Fruit fly (Drosophila melanogaster): ENCODE data around the gene pnr.
A peak's percentile ranks its signal among the peaks of the same experiment; 100 is the strongest.

The pnr gene

DNA sequence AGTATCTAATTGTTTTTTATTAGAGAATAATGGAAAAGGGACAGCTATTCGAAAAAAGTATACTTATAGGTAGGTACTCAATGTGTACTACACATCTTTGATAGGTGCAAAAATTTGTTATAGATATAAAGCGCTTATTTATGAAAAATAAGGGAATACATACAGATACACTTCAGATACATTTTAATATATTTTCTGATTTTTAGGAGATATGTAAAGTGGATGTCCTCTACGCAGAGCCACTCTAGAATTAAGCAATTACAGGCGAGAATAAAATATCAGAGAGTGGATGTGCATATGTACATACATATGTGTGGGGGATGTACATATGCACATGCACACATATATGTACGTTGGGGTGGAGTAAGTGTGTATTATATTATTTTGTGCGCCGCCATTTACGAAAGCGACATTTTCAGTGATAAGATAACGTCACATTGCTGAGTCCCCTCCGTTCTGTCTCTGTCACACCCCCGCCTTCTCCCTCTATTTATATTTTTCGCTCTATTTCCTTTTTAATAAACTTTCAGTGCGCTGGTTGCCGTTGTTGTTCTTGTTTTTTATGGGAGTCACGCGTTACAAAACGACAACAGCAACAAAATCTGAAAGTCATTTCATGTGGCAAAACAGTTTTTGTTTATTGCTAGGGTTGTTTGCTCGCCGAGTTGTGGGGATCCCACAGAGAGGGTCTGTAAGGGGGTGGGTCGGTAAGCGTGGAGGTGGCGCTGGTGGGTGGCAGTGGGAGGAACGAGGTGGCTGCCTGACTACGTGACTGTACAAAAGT, 21.0 kb upstream of the pnr start:
- TF ChIP-seq noc (tag; optimal IDR thresholded peaks at IDR 0.05) = peak; percentile 86

- TF ChIP-seq noc (tag; optimal IDR thresholded peaks at IDR 0.05) = no peak
Observed at dm6 chr3R:16005943-16006342, 19.9 kb upstream of the pnr start.

DNA sequence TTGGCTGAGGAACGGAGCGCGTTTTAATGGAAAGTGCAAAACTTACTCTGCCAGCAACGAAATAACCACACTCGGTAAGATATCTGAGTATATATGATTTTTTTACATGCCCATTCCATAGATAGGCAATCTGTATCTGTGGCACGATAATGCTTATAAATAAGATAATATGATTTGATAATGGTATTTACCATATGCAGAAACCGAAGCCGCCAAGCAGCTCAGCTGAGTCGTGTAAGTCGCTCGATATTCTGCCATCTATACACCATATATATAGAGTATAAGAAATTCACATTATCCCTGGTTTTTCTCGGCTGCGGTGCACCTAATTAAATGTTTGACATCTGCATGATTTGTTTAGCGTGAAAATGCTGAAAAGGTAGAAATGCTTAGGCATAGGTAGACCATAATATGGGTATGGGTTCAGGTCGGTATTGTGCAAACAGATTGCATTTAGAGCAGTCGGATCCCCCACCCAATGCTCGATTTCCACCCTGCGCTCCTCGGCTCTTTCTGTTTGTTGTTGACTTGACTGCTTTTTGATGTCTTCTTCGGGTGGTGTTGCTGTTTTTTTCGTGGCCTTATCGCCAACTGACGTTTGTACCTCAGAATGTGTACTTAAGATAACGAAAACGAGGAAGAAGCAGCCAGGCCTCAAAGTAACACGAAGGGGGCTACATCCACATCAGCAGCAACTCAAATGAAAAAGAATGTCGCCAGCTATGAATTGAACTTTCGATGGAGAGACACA, 18.9 kb upstream of the pnr start:
- peak; percentile 2 for TF ChIP-seq noc (tag; optimal IDR thresholded peaks at IDR 0.05)

DNA sequence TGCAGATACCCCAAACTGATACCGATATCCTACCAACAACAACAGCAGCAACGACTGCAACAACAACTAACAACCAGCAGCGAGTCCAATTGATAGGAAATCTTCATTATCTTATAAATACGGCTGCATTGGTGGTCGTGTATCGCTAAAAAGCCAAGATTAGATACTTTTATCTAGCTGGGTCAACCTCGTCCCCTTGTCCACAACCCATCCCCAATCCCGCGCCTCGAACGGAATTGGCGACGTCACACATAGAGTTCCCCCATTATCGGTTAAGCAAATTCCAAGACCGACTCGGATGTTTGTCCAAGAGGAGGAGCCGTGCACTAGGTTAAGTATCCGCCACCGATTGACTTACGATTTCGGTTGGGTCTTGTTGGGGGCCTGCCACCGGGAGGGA, 17.6 kb upstream of the pnr start:
- no peak for TF ChIP-seq noc (tag; optimal IDR thresholded peaks at IDR 0.05)

DNA sequence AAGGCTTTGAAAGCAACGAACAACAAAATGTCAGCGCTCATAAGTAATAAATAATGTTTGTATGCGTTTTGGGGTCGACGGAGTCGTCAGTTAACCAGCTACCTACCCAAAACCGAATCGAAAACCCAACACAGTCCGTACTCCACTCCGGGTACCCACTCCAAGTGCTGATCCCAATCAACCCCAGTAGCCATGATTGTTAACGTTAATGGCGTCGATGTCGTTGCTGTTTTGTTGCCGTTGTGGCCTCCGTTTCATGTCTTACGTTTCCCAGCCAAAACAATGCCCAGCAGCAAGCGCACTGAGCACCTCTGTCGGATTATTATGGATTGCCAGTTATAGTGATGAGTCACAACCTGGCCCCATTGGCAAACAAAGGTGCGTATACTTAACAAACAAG, 16.8 kb upstream of the pnr start, which contains the start of gene GATAe:
Gene GATAe (plus strand): TSS at position 76 of the 400 bp plus-strand sequence.
- TF ChIP-seq noc (tag; optimal IDR thresholded peaks at IDR 0.05) = no peak

DNA sequence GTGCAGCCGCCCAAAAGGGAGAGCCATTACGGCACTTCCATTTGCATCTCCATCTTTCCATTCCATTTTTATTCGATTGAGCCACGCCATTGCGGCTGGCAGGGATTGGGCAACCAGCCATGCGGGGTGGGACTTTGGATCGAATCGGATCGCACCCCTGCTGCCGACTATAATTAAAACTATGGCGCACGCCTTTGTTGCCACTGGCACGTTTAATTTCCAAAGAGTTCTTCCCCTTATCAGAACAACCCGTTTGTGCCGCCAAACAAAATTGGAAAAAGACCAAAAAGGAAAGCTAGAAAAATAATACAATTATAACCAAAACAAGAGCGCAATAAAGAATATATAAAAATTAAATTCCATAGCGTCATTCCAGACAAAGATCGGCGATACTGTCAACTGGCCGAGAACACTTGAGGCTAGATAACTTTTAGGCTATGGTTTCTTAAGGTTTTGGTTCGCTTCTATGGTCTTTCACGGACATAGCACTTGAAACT, 15.8 kb upstream of the pnr start:
- TF ChIP-seq noc (tag; optimal IDR thresholded peaks at IDR 0.05) = no peak

DNA sequence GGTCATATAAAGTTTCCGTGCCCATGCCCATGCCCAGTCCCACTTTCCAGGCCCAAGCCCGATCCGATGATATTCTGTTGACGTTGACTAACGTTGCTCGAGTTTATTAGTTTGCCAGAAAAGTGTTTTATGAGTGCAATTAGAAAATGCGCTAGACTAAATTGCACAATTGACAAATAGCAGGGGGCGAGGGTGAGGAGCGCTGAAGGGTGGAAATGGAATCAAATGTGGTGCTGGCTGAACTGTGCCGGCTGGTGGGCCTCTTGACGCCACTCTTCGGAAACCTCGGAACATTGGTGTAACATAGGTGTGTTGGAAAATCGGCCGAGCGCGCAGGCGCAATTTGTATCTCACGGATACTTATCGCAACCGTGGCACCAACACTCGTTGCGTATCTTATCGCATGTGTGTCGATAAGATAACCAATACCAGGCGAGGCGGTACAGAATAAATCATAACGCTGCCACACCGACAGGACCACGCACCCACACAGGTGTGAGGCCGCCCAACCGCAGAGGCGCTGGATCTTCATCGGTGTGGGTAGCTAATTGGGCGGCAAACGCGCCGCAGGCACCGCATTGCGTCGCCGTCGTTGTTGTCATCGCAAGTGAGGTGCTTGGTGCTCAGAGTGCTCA, 14.1 kb upstream of the pnr start:
- TF ChIP-seq noc (tag; optimal IDR thresholded peaks at IDR 0.05) = peak; percentile 54

- no peak for TF ChIP-seq noc (tag; optimal IDR thresholded peaks at IDR 0.05)
Observed at dm6 chr3R:16013580-16013979, 12.3 kb upstream of the pnr start.

dm6 chr3R:16014573-16014972, 11.3 kb upstream of the pnr start:
- TF ChIP-seq noc (tag; optimal IDR thresholded peaks at IDR 0.05) = no peak

DNA sequence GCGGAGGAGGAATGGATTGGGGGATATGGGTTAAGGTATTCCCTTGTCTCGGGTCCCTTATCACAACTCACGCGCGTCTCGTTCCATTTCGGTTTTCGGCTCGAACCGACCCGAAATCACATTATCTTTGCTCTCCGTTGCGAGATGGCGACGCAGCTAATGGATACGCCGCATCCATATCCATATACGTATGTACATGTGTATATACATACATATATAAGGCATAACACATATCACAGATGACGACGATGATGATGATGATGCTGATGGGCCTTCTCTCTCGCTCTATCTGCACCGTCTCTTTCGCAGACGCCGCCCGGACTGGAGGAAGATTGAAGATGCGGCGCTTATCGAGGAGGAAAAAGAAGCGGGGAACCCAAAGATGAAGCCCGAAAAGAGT, 3.9 kb upstream of the pnr start:
- TF ChIP-seq noc (tag; optimal IDR thresholded peaks at IDR 0.05) = no peak

- TF ChIP-seq noc (tag; optimal IDR thresholded peaks at IDR 0.05) = no peak
Observed at dm6 chr3R:16023627-16024026, 2.3 kb upstream of the pnr start.

dm6 chr3R:16024110-16024509, 1.8 kb upstream of the pnr start:
- TF ChIP-seq noc (tag; optimal IDR thresholded peaks at IDR 0.05) = no peak

- TF ChIP-seq noc (tag; optimal IDR thresholded peaks at IDR 0.05) = no peak
Observed at dm6 chr3R:16028651-16029050, 2.8 kb downstream of the pnr start.

- no peak for TF ChIP-seq noc (tag; optimal IDR thresholded peaks at IDR 0.05)
Observed at dm6 chr3R:16029584-16029983, 3.7 kb downstream of the pnr start.

dm6 chr3R:16030445-16030844, 4.6 kb downstream of the pnr start:
- no peak for TF ChIP-seq noc (tag; optimal IDR thresholded peaks at IDR 0.05)

DNA sequence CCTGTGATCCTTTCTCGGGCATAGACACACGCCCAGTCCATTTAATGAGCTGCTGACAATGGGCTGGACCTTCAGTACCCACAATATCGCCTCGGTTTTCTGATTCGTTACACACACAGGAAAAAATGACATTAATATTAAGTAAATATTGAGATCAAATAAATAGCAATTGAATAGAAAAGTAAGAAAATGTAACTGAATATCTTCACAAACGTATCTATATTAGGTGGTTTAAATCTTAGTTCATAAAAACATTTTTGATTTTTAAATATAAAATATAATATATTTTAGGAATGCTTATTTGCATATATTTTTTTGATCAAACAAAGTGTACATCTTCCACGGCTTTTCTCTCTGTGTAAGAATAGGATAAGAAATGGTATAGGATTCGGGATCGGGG, 7.8 kb downstream of the pnr start:
- no peak for TF ChIP-seq noc (tag; optimal IDR thresholded peaks at IDR 0.05)

dm6 chr3R:16034186-16034585, 8.3 kb downstream of the pnr start:
- no peak for TF ChIP-seq noc (tag; optimal IDR thresholded peaks at IDR 0.05)

All from whole organism, larva.